Fruit fly (Drosophila melanogaster): Measurements from ENCODE around the gene CG13066.

CG13066 gene

DNA sequence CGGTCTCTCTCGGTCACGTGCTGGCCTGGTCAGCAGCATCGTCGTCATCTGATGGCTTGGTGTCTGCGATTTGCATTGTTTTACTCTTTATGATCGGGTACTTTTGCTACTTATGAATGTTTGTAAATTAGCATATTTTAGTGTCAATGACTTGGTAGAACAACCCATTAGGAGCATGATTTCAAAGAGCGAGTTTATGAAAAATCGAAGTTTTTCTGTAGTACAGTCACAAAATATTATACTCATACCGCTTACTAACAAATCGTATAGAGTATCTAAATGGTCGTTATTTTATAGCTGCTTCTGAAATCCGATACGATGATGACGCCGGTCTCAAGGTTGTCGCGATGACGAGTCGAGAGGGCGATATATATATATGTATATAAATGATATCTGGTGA lies 13.5 kb downstream of the CG13066 start (continued):
- TF ChIP-seq Nf-YB (GFP tag; optimal IDR thresholded peaks at IDR 0.05) (no peak), CG18262 (tag; optimal IDR thresholded peaks at IDR 0.05) (no peak), CG34422 (GFP tag; IDR thresholded peaks at IDR 0.05) (no peak), CG3995 (GFP tag; optimal IDR thresholded peaks at IDR 0.05) (no peak), esg (GFP tag; conservative IDR thresholded peaks at IDR 0.05) (peak; percentile 27; the same call in 1 of the 2 replicates), slbo (GFP tag; IDR thresholded peaks at IDR 0.05) (no peak), Blimp-1 (GFP tag; optimal IDR thresholded peaks at IDR 0.05) (peak; percentile 23), mld (GFP tag; IDR thresholded peaks at IDR 0.05; ENCODE audit: partially characterized antibody) (no peak), CG9727 (GFP tag; optimal IDR thresholded peaks at IDR 0.05) (no peak), CG6689 (GFP tag; IDR thresholded peaks at IDR 0.05) (0 out of 2 replicates have a peak, but pooled peaks have one; percentile 33), BtbVII (GFP tag; optimal IDR thresholded peaks at IDR 0.05) (no peak), CG10979 (tag; optimal IDR thresholded peaks at IDR 0.05) (no peak), row (GFP tag; IDR thresholded peaks at IDR 0.05) (peak; percentile 66), onecut (GFP tag; IDR thresholded peaks at IDR 0.05) (no peak), Nf-YC (tag; optimal IDR thresholded peaks at IDR 0.05) (no peak), CG15514 (GFP tag; optimal IDR thresholded peaks at IDR 0.05) (no peak), B-H2 (GFP tag; optimal IDR thresholded peaks at IDR 0.05) (no peak), trh (GFP tag; optimal IDR thresholded peaks at IDR 0.05) (no peak), NC2β (GFP tag; optimal IDR thresholded peaks at IDR 0.05) (no peak), Doc2 (GFP tag; IDR thresholded peaks at IDR 0.05) (no peak), CG5180 (GFP tag; optimal IDR thresholded peaks at IDR 0.05) (no peak), CG3407 (GFP tag; optimal IDR thresholded peaks at IDR 0.05) (no peak), hth (optimal IDR thresholded peaks at IDR 0.05) (no peak), pho (GFP tag; optimal IDR thresholded peaks at IDR 0.05) (no peak), CG17802 (tag; optimal IDR thresholded peaks at IDR 0.05) (no peak), CG14667 (GFP tag; IDR thresholded peaks at IDR 0.05) (no peak), jumu (GFP tag; optimal IDR thresholded peaks at IDR 0.05) (peak; percentile 3), knrl (GFP tag; IDR thresholded peaks at IDR 0.05; ENCODE audit: partially characterized antibody) (no peak), NK7.1 (GFP tag; optimal IDR thresholded peaks at IDR 0.05) (no peak), CG14965 (GFP tag; optimal IDR thresholded peaks at IDR 0.05; ENCODE audit: borderline replicate concordance) (no peak), dysf (GFP tag; IDR thresholded peaks at IDR 0.05) (peak; percentile 56; the same call in 2 of the 3 replicates), cg (GFP tag; optimal IDR thresholded peaks at IDR 0.05) (no peak), CkIIα-i1 (GFP tag; IDR thresholded peaks at IDR 0.05) (no peak), HLH3B (GFP tag; IDR thresholded peaks at IDR 0.05) (peak; percentile 34; the same call in 1 of the 2 replicates), CG12659 (GFP tag; optimal IDR thresholded peaks at IDR 0.05) (peak; percentile 17), CG17829 (tag; optimal IDR thresholded peaks at IDR 0.05) (no peak), CG8765 (GFP tag; IDR thresholded peaks at IDR 0.05) (no peak), Hand (GFP tag; optimal IDR thresholded peaks at IDR 0.05) (no peak), gem (tag; optimal IDR thresholded peaks at IDR 0.05) (peak; percentile 56), CG6254 (GFP tag; optimal IDR thresholded peaks at IDR 0.05) (no peak), ham (GFP tag; IDR thresholded peaks at IDR 0.05) (no peak)

dm6 chr3L:16288322-16288721 lies 15.6 kb downstream of the CG13066 start, which contains the start of gene CG13046:
Gene CG13046 (minus strand): TSS chr3L:16288422.
- TF ChIP-seq Trl (optimal IDR thresholded peaks at IDR 0.05) (peak; percentile 8 to 42), Trl (GFP tag; optimal IDR thresholded peaks at IDR 0.05) (no peak), run (tag; optimal IDR thresholded peaks at IDR 0.05) (no peak), fru (optimal IDR thresholded peaks at IDR 0.05) (no peak), pzg (GFP tag; optimal IDR thresholded peaks at IDR 0.05) (no peak), CG11093 (GFP tag; IDR thresholded peaks at IDR 0.05) (no peak), chinmo (GFP tag; IDR thresholded peaks at IDR 0.05; ENCODE audit: partially characterized antibody) (0 out of 4 replicates have a peak, but pooled peaks have one; percentile 18), hbn (GFP tag; IDR thresholded peaks at IDR 0.05; ENCODE audit: partially characterized antibody) (no peak)
